Worm (Caenorhabditis elegans) whole organism, L4/young adult: ENCODE results near the gene sftb-2.

Experiments
- W03F9.2 ChIP-seq: fragments of 150-350 bp; optimal IDR thresholded peaks from 2 replicates; lab custom pipeline; 2014; ENCODE audit warnings: missing biosample characterization, missing genetic modification characterization
- dao-5 ChIP-seq: sonication (generic microtip); optimal IDR thresholded peaks from 2 replicates; lab custom pipeline; 2016; ENCODE audit warnings: missing genotype, missing genetic modification characterization, moderate library complexity, missing compliant biosample characterization
- him-1 ChIP-seq: sonication (generic microtip); optimal IDR thresholded peaks from 2 replicates; lab custom pipeline; 2016; ENCODE audit warnings: missing genotype, missing genetic modification reagents, missing genetic modification characterization, missing compliant biosample characterization

Gene sftb-2

ce11 chrV:173437-173836 is 45.4 kb downstream of the sftb-2 start:
- TF ChIP-seq W03F9.2 (no peak), dao-5 (tag; lab: Kevin White, UChicago) (no peak), him-1 (tag; lab: Kevin White, UChicago) (no peak)

- TF ChIP-seq him-1 (tag; lab: Kevin White, UChicago) (no peak), W03F9.2 (no peak), dao-5 (tag; lab: Kevin White, UChicago) (no peak)
These were observed 46.5 kb downstream of the sftb-2 start for ce11 chrV:174520-174919.

ce11 chrV:176870-177467 is 48.9 kb downstream of the sftb-2 start, which contains the start of gene cul-3:
TSS of gene cul-3 (plus strand) at chrV:177417.
- TF ChIP-seq dao-5 (tag; lab: Kevin White, UChicago): no peak
- peak; percentile 8 for TF ChIP-seq W03F9.2
